Worm (Caenorhabditis elegans): ENCODE data around the gene ceh-43.
A peak's percentile ranks its signal among the peaks of the same experiment; 100 is the strongest.

DNA sequence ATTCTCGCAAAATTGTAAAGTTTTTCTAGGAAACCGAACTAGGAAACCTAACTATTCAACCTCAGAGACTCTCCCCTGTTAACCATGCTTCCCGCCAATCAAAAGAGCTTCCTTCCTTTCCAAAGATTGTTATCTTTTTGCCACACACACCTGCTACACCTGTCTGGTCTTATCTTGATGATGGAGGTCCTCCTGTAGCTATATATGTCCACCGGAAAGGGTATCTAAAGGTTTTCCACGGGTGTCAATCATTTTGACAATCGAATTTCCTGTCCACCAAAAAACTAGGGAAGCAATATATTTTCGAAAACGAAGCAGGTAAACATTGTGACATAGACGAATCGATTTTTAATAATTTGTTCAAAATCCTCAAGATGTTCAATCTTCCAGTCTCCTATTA lies 4.0 kb upstream of the ceh-43 start:
- TF ChIP-seq ztf-11 (tag; optimal IDR thresholded peaks at IDR 0.05) (no peak), nhr-237 (tag; optimal IDR thresholded peaks at IDR 0.05) (no peak), lsy-2 (tag; optimal IDR thresholded peaks at IDR 0.05) (no peak), egl-27 (tag; optimal IDR thresholded peaks at IDR 0.05) (no peak), ZK546.5 (tag; optimal IDR thresholded peaks at IDR 0.05) (no peak), nhr-12 (tag; optimal IDR thresholded peaks at IDR 0.05) (no peak), ceh-82 (tag; optimal IDR thresholded peaks at IDR 0.05) (no peak), nhr-25 (tag; optimal IDR thresholded peaks at IDR 0.05) (peak; percentile 21), C34F6.9 (tag; optimal IDR thresholded peaks at IDR 0.05) (no peak), unc-39 (tag; optimal IDR thresholded peaks at IDR 0.05) (no peak), skn-1 (tag; optimal IDR thresholded peaks at IDR 0.05) (no peak)

All from whole organism, L2 larva.